Fruit fly (Drosophila melanogaster) whole organism, pupa: ENCODE results near the gene CG9933.

Experiments
- CG4496 ChIP-seq: fragments of 200-800 bp; sonication (Bioruptor generic); IDR thresholded peaks from 3 replicates; pipeline ENCODE4 v1.3.6; 2022; ENCODE audit warnings: missing biosample characterization, missing genetic modification characterization
- CG9948 ChIP-seq: fragments of 200-800 bp; sonication (Bioruptor generic); optimal IDR thresholded peaks from 2 replicates; lab custom pipeline; 2018; ENCODE audit warnings: missing biosample characterization, mild to moderate bottlenecking, missing genetic modification characterization, moderate library complexity
- D1 ChIP-seq: fragments of 200-800 bp; sonication (Bioruptor generic); optimal IDR thresholded peaks from 2 replicates; lab custom pipeline; 2018; ENCODE audit warnings: missing biosample characterization, mild to moderate bottlenecking, missing genetic modification characterization, moderate library complexity
- EcR ChIP-seq: fragments of 200-800 bp; sonication (Bioruptor generic); optimal IDR thresholded peaks from 3 replicates; lab custom pipeline; 2019; ENCODE audit warnings: missing biosample characterization, missing genetic modification characterization, mild to moderate bottlenecking, moderate library complexity, missing genetic modification reagents
- Snoo ChIP-seq: fragments of 200-800 bp; sonication (Bioruptor generic); optimal IDR thresholded peaks from 3 replicates; lab custom pipeline; 2017; ENCODE audit warnings: missing biosample characterization, mild to moderate bottlenecking, missing genetic modification characterization, inconsistent platforms
- rn ChIP-seq: fragments of 200-800 bp; sonication (Bioruptor generic); IDR thresholded peaks from 2 replicates; pipeline ENCODE4 v1.3.6; 2022; ENCODE audit warnings: missing biosample characterization, missing genetic modification characterization

DNA sequence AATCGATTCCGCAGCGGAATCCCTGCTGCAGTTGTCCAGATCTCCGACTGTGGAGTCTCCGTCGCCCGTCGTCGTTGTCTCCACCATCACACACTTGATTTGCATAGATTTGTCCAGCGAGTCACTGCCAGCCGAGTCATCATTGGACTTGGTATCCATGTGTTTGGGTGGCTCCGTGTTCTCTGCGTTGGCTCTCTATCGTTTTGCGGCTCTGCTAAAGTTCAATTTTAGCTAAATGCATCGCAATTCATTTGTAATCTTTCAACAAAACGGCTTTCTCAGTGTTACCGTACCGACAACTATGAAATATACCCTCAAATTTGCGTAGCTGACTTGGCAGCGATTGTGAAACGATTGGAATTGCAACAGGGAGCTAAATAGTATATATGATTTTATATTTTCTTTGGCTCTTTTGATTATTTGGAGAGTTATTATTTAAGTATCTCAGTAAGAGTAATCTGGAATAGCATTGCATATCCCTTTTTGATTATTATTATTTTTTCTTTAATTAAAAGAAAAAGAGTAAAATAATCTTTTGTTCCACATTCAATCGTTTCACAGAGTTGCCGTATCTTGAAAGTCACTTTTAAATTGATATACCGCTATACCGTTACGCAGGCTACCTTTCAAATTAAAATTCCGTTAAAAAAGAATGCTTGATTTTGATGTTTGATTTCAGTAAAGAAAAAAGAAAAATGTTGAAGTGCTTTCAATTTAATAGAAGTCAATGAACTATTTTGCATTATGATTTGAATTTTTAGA, at the start of gene CG9933:
- no peak for TF ChIP-seq rn (GFP tag; lab: Robert Waterston, UW)
- no peak for TF ChIP-seq Snoo
- TF ChIP-seq CG9948 (tag; lab: Kevin White, UChicago): no peak
- TF ChIP-seq D1 (tag; lab: Kevin White, UChicago): no peak
- no peak for TF ChIP-seq CG4496 (GFP tag; lab: Robert Waterston, UW)
- TF ChIP-seq EcR: no peak
